Worm (Caenorhabditis elegans) whole organism, mixed stage, embryonic: Measurements from ENCODE around the gene rbm-25.
A peak's percentile ranks its signal among the peaks of the same experiment; 100 is the strongest.

ENCODE experiments used
- M03D4.4 ChIP-seq: sonication (generic microtip); optimal IDR thresholded peaks from 2 replicates; lab custom pipeline; 2017; ENCODE audit warnings: mild to moderate bottlenecking, missing genetic modification characterization, missing compliant biosample characterization
- bed-3 ChIP-seq: fragments of 200-800 bp; sonication (Bioruptor generic); optimal IDR thresholded peaks from 3 replicates; lab custom pipeline; 2018; ENCODE audit warnings: mild to moderate bottlenecking, missing genetic modification characterization, moderate library complexity, missing compliant biosample characterization
- blmp-1 ChIP-seq: fragments of 150-350 bp; optimal IDR thresholded peaks from 2 replicates; lab custom pipeline; 2014; ENCODE audit warnings: missing biosample characterization, missing genetic modification characterization
- ceh-39 ChIP-seq: fragments of 150-350 bp; optimal IDR thresholded peaks from 2 replicates; lab custom pipeline; 2014; ENCODE audit warnings: missing biosample characterization, missing genetic modification characterization
- ceh-43 ChIP-seq: fragments of 200-800 bp; sonication (Bioruptor generic); optimal IDR thresholded peaks from 2 replicates; lab custom pipeline; 2018; ENCODE audit warnings: mild to moderate bottlenecking, missing genetic modification characterization, moderate library complexity, missing compliant biosample characterization
- ceh-83 ChIP-seq: fragments of 200-800 bp; sonication (Bioruptor generic); optimal IDR thresholded peaks from 2 replicates; lab custom pipeline; 2018; ENCODE audit warnings: mild to moderate bottlenecking, missing genetic modification characterization, missing compliant biosample characterization
- ces-1 ChIP-seq: fragments of 150-350 bp; optimal IDR thresholded peaks from 2 replicates; lab custom pipeline; 2014; ENCODE audit warnings: missing biosample characterization, missing genetic modification reagents, missing genetic modification characterization
- elt-1 ChIP-seq: sonication (generic microtip); optimal IDR thresholded peaks from 2 replicates; lab custom pipeline; 2017; ENCODE audit warnings: missing genetic modification characterization, mild to moderate bottlenecking, missing compliant biosample characterization, antibody characterized with exemption, moderate library complexity, borderline replicate concordance; ENCODE audit not compliant: insufficient read depth
- elt-3 ChIP-seq: fragments of 150-350 bp; optimal IDR thresholded peaks from 2 replicates; lab custom pipeline; 2014; ENCODE audit warnings: missing biosample characterization, missing genetic modification characterization
- flh-1 ChIP-seq: fragments of 200-800 bp; sonication (Bioruptor generic); optimal IDR thresholded peaks from 2 replicates; lab custom pipeline; 2018; ENCODE audit warnings: mild to moderate bottlenecking, missing genetic modification characterization, moderate library complexity, missing compliant biosample characterization
- ham-2 ChIP-seq: fragments of 200-800 bp; sonication (Bioruptor generic); optimal IDR thresholded peaks from 2 replicates; lab custom pipeline; 2018; ENCODE audit warnings: mild to moderate bottlenecking, missing genetic modification characterization, missing compliant biosample characterization
- lin-13 ChIP-seq: fragments of 150-350 bp; optimal IDR thresholded peaks from 2 replicates; lab custom pipeline; 2014; ENCODE audit warnings: missing biosample characterization, missing genetic modification characterization
- lin-32 ChIP-seq: fragments of 200-800 bp; sonication (Bioruptor generic); optimal IDR thresholded peaks from 2 replicates; lab custom pipeline; 2018; ENCODE audit warnings: mild to moderate bottlenecking, missing genetic modification characterization, missing compliant biosample characterization
- lsy-2 ChIP-seq: fragments of 150-350 bp; optimal IDR thresholded peaks from 2 replicates; lab custom pipeline; 2014; ENCODE audit warnings: missing biosample characterization, missing genetic modification characterization
- mab-5 ChIP-seq: fragments of 150-350 bp; optimal IDR thresholded peaks from 2 replicates; lab custom pipeline; 2014; ENCODE audit warnings: missing biosample characterization, missing genetic modification characterization
- mep-1 ChIP-seq: fragments of 150-350 bp; optimal IDR thresholded peaks from 2 replicates; lab custom pipeline; 2017; ENCODE audit warnings: missing biosample characterization, missing genetic modification reagents, missing genetic modification characterization, inconsistent platforms
- mls-2 ChIP-seq: sonication (generic microtip); optimal IDR thresholded peaks from 2 replicates; lab custom pipeline; 2016; ENCODE audit warnings: mild to moderate bottlenecking, missing genetic modification characterization, moderate library complexity, missing compliant biosample characterization
- nhr-12 ChIP-seq: fragments of 150-350 bp; optimal IDR thresholded peaks from 2 replicates; lab custom pipeline; 2014; ENCODE audit warnings: missing biosample characterization, missing genetic modification characterization
- nhr-237 ChIP-seq: fragments of 150-350 bp; optimal IDR thresholded peaks from 2 replicates; lab custom pipeline; 2014; ENCODE audit warnings: missing biosample characterization, missing genetic modification characterization
- nhr-28 ChIP-seq: fragments of 150-350 bp; optimal IDR thresholded peaks from 2 replicates; lab custom pipeline; 2014; ENCODE audit warnings: missing biosample characterization, missing genetic modification characterization
- nhr-76 ChIP-seq: sonication (generic microtip); optimal IDR thresholded peaks from 2 replicates; lab custom pipeline; 2017; ENCODE audit warnings: missing biosample characterization, missing genetic modification characterization
- pha-4 ChIP-seq: fragments of 150-350 bp; optimal IDR thresholded peaks from 2 replicates; lab custom pipeline; 2018; ENCODE audit warnings: missing biosample characterization, missing genetic modification reagents, missing genetic modification characterization
- snpc-4 ChIP-seq: fragments of 150-350 bp; optimal IDR thresholded peaks from 2 replicates; lab custom pipeline; 2014; ENCODE audit warnings: missing biosample characterization, missing genetic modification characterization
- sptf-1 ChIP-seq: sonication (generic microtip); optimal IDR thresholded peaks from 2 replicates; lab custom pipeline; 2017; ENCODE audit warnings: mild to moderate bottlenecking, missing genetic modification characterization, moderate library complexity, missing compliant biosample characterization
- tbx-8 ChIP-seq: fragments of 200-800 bp; sonication (Bioruptor generic); optimal IDR thresholded peaks from 2 replicates; lab custom pipeline; 2018; ENCODE audit warnings: mild to moderate bottlenecking, missing genetic modification characterization, moderate library complexity, missing compliant biosample characterization
- unc-120 ChIP-seq: sonication (generic microtip); optimal IDR thresholded peaks from 2 replicates; lab custom pipeline; 2017; ENCODE audit warnings: missing genetic modification characterization, missing compliant biosample characterization; ENCODE audit not compliant: poor library complexity, severe bottlenecking
- unc-39 ChIP-seq: fragments of 150-350 bp; optimal IDR thresholded peaks from 2 replicates; lab custom pipeline; 2014; ENCODE audit warnings: missing biosample characterization, missing genetic modification characterization
- unc-62 ChIP-seq: fragments of 150-350 bp; optimal IDR thresholded peaks from 2 replicates; lab custom pipeline; 2014; ENCODE audit warnings: missing biosample characterization, missing genetic modification reagents, missing genetic modification characterization
- ztf-11 ChIP-seq: fragments of 150-350 bp; optimal IDR thresholded peaks from 2 replicates; lab custom pipeline; 2014; ENCODE audit warnings: missing biosample characterization, missing genetic modification characterization

rbm-25 gene

DNA sequence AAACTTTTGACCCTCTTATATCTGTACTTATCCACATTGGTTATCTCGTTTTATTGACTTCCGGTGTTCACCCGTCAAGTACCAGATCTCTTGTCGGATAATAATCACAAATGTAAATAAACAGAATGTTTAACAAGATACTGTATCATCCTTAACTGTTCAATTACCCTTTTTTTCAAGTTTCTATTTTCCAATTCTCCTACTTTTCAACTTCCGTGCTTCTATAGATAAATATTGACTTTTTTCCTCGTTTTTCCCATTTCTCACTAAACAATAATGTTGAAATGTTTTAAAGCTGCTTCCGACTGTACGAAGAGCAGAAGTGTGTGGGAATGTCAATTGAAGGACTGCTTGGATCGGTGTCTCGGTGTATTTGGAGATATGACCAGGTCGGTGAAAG is 11.1 kb upstream of the rbm-25 start, which contains the start of gene inx-11:
TSS of gene inx-11 (plus strand) at position 301 of the 400 bp plus-strand sequence.
- TF ChIP-seq nhr-76 (no peak), mls-2 (tag; lab: Kevin White, UChicago) (no peak), pha-4 (tag; lab: Kevin White, UChicago) (peak; percentile 40), lin-13 (no peak), mab-5 (no peak), blmp-1 (tag; lab: Kevin White, UChicago) (no peak), lsy-2 (tag; lab: Kevin White, UChicago) (no peak), ham-2 (no peak)

DNA sequence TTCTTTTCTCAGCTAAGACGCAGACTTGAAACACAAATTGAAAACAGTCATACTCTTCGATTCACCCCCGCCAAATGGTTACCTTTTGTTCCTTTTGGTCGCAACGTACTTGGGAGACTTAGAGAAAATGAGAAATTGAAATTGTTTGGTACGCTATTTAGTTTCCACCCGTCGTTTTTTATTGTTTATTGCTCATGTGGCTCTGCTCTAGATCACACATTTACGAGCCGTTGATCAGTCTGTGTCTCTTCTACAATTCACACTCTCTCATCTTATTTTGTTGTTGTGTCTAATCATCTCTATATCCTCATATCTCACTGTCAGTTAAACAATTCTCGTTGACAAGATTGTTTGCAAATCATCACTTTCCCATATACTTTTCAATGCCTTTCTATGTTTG is 10.0 kb upstream of the rbm-25 start:
- TF ChIP-seq unc-120 (tag; lab: Kevin White, UChicago) = no peak
- no peak for TF ChIP-seq elt-1 (tag; lab: Kevin White, UChicago)
- no peak for TF ChIP-seq mep-1 (tag; lab: Kevin White, UChicago)
- no peak for TF ChIP-seq snpc-4 (tag; lab: Kevin White, UChicago)
- TF ChIP-seq lsy-2 (tag; lab: Kevin White, UChicago) = no peak
- TF ChIP-seq lin-13 = no peak
- TF ChIP-seq tbx-8 = no peak
- TF ChIP-seq elt-3 (tag; lab: Kevin White, UChicago) = no peak
- no peak for TF ChIP-seq blmp-1 (tag; lab: Kevin White, UChicago)
- TF ChIP-seq lin-32 = no peak

DNA sequence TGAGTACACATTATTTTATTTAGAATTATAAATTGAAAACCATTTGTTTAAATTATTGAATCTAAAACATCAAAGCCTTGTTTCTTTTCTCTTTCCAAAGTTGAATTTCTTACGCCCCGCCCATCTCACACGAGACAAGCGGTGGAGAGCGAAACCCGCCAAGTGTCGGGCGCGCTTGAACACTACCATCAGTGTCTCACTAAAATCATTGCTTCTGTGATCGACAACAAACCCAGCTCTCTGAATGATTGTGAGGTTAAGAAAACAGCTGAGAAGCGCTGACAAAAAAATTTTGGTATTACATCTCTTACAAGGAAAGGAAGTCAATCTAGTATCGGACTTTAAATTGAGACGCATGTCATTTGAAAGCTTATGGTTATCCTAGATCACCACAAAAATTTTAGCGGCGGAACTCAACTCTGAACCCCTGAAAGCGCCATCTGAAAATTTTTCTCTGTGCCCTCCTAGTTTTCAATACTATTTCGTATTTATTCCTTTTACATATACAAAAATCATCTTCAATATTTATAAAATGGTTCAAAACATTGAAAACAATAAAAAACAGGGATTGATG is 6.9 kb upstream of the rbm-25 start:
- TF ChIP-seq lin-32 (no peak), ztf-11 (no peak), ceh-83 (no peak), bed-3 (GFP tag; lab: Kevin White, UChicago) (no peak)

DNA sequence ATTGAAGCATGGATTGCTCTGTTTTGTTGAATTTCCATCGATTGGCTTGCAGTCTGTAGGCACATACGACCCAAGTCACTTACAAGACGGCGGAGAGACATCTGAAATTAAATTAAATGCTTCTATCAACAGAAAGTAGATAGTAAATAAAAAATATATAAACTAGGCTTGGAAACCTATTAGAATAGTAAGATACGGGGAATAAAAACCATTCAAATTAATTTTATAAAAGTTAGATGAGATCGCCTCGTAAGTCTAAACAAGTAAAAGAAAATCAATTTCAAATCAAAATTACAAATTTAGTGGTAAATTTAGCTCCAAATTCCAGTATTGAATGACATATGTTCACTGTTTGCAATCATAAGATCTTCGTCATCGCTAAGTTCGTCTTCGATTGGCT is 3.5 kb upstream of the rbm-25 start, which contains the start of gene mrps-11:
TSS of gene mrps-11 (minus strand) at position 101 of the 400 bp plus-strand sequence.
- TF ChIP-seq blmp-1 (tag; lab: Kevin White, UChicago) = no peak

DNA sequence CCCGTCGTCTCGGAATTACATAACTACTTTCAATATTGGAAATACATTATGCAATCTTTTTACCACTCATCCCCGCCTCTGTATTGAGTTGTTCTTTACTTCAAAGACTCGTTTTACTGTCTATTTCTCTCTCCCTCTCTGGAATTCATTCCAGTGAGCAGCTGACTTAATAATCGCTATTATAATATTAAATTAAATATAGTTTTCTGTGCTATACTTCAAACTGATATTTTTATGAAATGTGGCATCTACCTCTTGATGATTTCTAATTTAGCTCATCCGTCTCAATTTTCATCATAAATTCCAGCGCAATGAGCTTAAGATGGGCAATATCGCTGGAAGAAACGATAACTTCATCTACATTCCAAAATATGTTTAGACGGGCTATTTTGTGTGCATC is 5.5 kb downstream of the rbm-25 start, which contains the start of gene T28H10.1:
TSS of gene T28H10.1 (plus strand) at position 301 of the 400 bp plus-strand sequence.
- TF ChIP-seq unc-120 (tag; lab: Kevin White, UChicago) (no peak), nhr-28 (tag; lab: Kevin White, UChicago) (no peak), unc-39 (tag; lab: Kevin White, UChicago) (no peak), lin-13 (no peak), nhr-237 (tag; lab: Kevin White, UChicago) (no peak), sptf-1 (tag; lab: Kevin White, UChicago) (no peak), nhr-76 (no peak), pha-4 (tag; lab: Kevin White, UChicago) (no peak), ceh-83 (no peak), blmp-1 (tag; lab: Kevin White, UChicago) (no peak), flh-1 (GFP tag; lab: Kevin White, UChicago) (no peak), tbx-8 (no peak), ces-1 (GFP tag; lab: Kevin White, UChicago) (no peak)

DNA sequence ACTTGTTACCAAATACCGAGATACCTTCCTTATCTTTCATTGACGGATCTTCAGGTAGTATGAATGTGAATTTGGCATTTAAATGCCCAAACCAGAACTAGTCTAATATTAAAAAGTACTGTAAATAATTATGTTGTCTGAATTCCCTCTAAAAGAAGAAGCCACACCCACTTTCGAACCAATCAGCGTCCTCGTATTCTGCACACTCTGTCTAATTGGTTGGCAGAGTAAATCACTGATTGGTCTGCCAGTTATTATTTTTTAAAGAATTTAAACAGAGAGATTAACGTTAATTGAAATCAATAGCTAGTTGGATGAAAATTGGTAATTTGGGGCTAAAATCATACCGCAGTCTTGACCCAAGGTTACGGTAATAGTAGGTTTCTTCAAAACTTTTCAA is 7.7 kb downstream of the rbm-25 start:
- TF ChIP-seq lin-32 (no peak), nhr-76 (no peak), ztf-11 (no peak), elt-1 (tag; lab: Kevin White, UChicago) (no peak), pha-4 (tag; lab: Kevin White, UChicago) (no peak), mls-2 (tag; lab: Kevin White, UChicago) (no peak), ceh-43 (no peak), nhr-28 (tag; lab: Kevin White, UChicago) (no peak), unc-39 (tag; lab: Kevin White, UChicago) (no peak), mep-1 (tag; lab: Kevin White, UChicago) (no peak), mab-5 (no peak), ces-1 (GFP tag; lab: Kevin White, UChicago) (no peak), blmp-1 (tag; lab: Kevin White, UChicago) (no peak)

DNA sequence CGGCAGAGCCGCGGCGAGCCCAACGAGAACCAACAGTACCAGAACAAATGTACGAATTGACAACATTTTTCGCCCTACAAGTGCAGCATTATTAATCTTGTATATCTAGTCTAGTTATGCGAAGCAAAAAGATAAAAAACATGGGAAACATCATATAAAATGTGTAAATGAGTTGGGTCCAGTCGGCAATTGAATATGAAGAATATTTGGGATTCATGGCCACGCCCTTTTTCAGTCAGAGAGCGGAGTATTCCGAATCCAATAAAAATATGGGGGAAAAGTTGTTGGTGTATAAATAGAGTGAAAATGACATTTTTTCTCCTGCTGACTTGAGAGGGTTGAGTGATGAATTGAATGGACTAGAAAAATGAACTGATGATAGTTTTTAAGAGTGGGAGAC is 8.2 kb downstream of the rbm-25 start, which contains the start of gene nlp-46:
TSS of gene nlp-46 (minus strand) at position 101 of the 400 bp plus-strand sequence.
- TF ChIP-seq nhr-28 (tag; lab: Kevin White, UChicago) (no peak), elt-1 (tag; lab: Kevin White, UChicago) (no peak), tbx-8 (no peak), ces-1 (GFP tag; lab: Kevin White, UChicago) (no peak), lin-32 (no peak), sptf-1 (tag; lab: Kevin White, UChicago) (no peak), ceh-83 (no peak), nhr-12 (no peak), ceh-39 (tag; lab: Kevin White, UChicago) (no peak), ham-2 (no peak), mls-2 (tag; lab: Kevin White, UChicago) (no peak), mep-1 (tag; lab: Kevin White, UChicago) (no peak), M03D4.4 (tag; lab: Kevin White, UChicago) (no peak), ztf-11 (no peak), bed-3 (GFP tag; lab: Kevin White, UChicago) (no peak), unc-62 (GFP tag; lab: Kevin White, UChicago) (no peak)
